Worm (Caenorhabditis elegans): ENCODE results near the gene F54F7.8.

- no peak for TF ChIP-seq zfp-3 (GFP tag; conservative IDR thresholded peaks at IDR 0.05)
- no peak for TF ChIP-seq madf-5 (GFP tag; IDR thresholded peaks at IDR 0.05)
- no peak for TF ChIP-seq egl-27 (tag; optimal IDR thresholded peaks at IDR 0.05)
- no peak for TF ChIP-seq unc-62 (GFP tag; optimal IDR thresholded peaks at IDR 0.05 in 1 of 2)
- no peak for TF ChIP-seq unc-62 (tag; optimal IDR thresholded peaks at IDR 0.05)
- TF ChIP-seq nhr-111 (GFP tag; optimal IDR thresholded peaks at IDR 0.05) = no peak
- no peak for TF ChIP-seq zag-1 (tag; optimal IDR thresholded peaks at IDR 0.05)
- TF ChIP-seq fkh-10 (GFP tag; optimal IDR thresholded peaks at IDR 0.05) = no peak
- no peak for TF ChIP-seq dmd-9 (GFP tag; IDR thresholded peaks at IDR 0.05)
- TF ChIP-seq ceh-20 (GFP tag; IDR thresholded peaks at IDR 0.05) = no peak
- TF ChIP-seq mdl-1 (tag; optimal IDR thresholded peaks at IDR 0.05) = no peak
Observed at ce11 chrX:11875260-11875659, 20.5 kb upstream of the F54F7.8 start, which contains the start of gene Y62H9A.1.
